Worm (Caenorhabditis elegans): Measurements from ENCODE around the gene wdr-20.

wdr-20 gene

ce11 chrV:10149728-10150127 is 15.8 kb upstream of the wdr-20 start, which contains the start of gene srsx-27:
TSS of gene srsx-27 (plus strand) at chrV:10150028.
- TF ChIP-seq ztf-11 (tag; optimal IDR thresholded peaks at IDR 0.05) (no peak), dmd-4 (tag; optimal IDR thresholded peaks at IDR 0.05) (no peak), aly-2 (tag; optimal IDR thresholded peaks at IDR 0.05) (no peak), R02D3.7 (tag; optimal IDR thresholded peaks at IDR 0.05) (no peak), nhr-11 (tag; optimal IDR thresholded peaks at IDR 0.05) (no peak), gmeb-1 (tag; optimal IDR thresholded peaks at IDR 0.05) (no peak), Y55F3AM.14 (GFP tag; optimal IDR thresholded peaks at IDR 0.05) (no peak), fos-1 (tag; optimal IDR thresholded peaks at IDR 0.05) (no peak), lin-11 (tag; optimal IDR thresholded peaks at IDR 0.05) (no peak), F13H6.1 (tag; optimal IDR thresholded peaks at IDR 0.05) (no peak), blmp-1 (tag; optimal IDR thresholded peaks at IDR 0.05; ENCODE audit: insufficient read depth) (no peak), sem-4 (tag; optimal IDR thresholded peaks at IDR 0.05) (no peak), nhr-129 (tag; optimal IDR thresholded peaks at IDR 0.05) (no peak)

- no peak for TF ChIP-seq nhr-10 (tag; optimal IDR thresholded peaks at IDR 0.05)
- TF ChIP-seq elt-3 (tag; optimal IDR thresholded peaks at IDR 0.05), result no peak
- TF ChIP-seq unc-39 (tag; optimal IDR thresholded peaks at IDR 0.05), result no peak
- no peak for TF ChIP-seq unc-55 (GFP tag; optimal IDR thresholded peaks at IDR 0.05)
- no peak for TF ChIP-seq elt-1 (tag; optimal IDR thresholded peaks at IDR 0.05)
- no peak for TF ChIP-seq nhr-129 (tag; optimal IDR thresholded peaks at IDR 0.05)
- no peak for TF ChIP-seq lin-11 (tag; optimal IDR thresholded peaks at IDR 0.05)
- TF ChIP-seq peb-1 (tag; optimal IDR thresholded peaks at IDR 0.05), result no peak
- no peak for TF ChIP-seq gmeb-1 (tag; optimal IDR thresholded peaks at IDR 0.05)
These were observed 14.4 kb upstream of the wdr-20 start, which contains the start of gene srsx-26 for ce11 chrV:10148352-10148751. TSS of gene srsx-26 (plus strand) at chrV:10148652.

- TF ChIP-seq nhr-129 (tag; optimal IDR thresholded peaks at IDR 0.05) (peak; percentile 71), mbf-1 (tag; optimal IDR thresholded peaks at IDR 0.05) (no peak), F13H6.1 (tag; optimal IDR thresholded peaks at IDR 0.05) (peak; percentile 56), C34F6.9 (tag; optimal IDR thresholded peaks at IDR 0.05) (peak; percentile 37), lsy-2 (tag; optimal IDR thresholded peaks at IDR 0.05) (peak in 1 of 2 experiments; percentile 12), sma-9 (GFP tag; optimal IDR thresholded peaks at IDR 0.05) (peak; percentile 40), sma-9 (tag; optimal IDR thresholded peaks at IDR 0.05) (no peak), lin-13 (GFP tag; optimal IDR thresholded peaks at IDR 0.05) (no peak), mdl-1 (tag; optimal IDR thresholded peaks at IDR 0.05) (no peak), sem-4 (tag; optimal IDR thresholded peaks at IDR 0.05) (peak; percentile 35)
These were observed 12.8 kb upstream of the wdr-20 start for ce11 chrV:10146787-10147186.

ce11 chrV:10145653-10146052 is 11.7 kb upstream of the wdr-20 start, which contains the start of gene C51E3.9:
TSS of gene C51E3.9 (plus strand) at chrV:10145953.
- peak; percentile 31 for TF ChIP-seq nhr-129 (tag; optimal IDR thresholded peaks at IDR 0.05)
- no peak for TF ChIP-seq egl-27 (tag; optimal IDR thresholded peaks at IDR 0.05)
- TF ChIP-seq F13H6.1 (tag; optimal IDR thresholded peaks at IDR 0.05), result no peak
- TF ChIP-seq nhr-10 (tag; optimal IDR thresholded peaks at IDR 0.05), result no peak
- no peak for TF ChIP-seq lin-11 (tag; optimal IDR thresholded peaks at IDR 0.05)
- TF ChIP-seq C34F6.9 (tag; optimal IDR thresholded peaks at IDR 0.05), result no peak

ce11 chrV:10133277-10133676 is 681 bp downstream of the wdr-20 start:
- no peak for TF ChIP-seq nhr-10 (tag; optimal IDR thresholded peaks at IDR 0.05)
- no peak for TF ChIP-seq sma-3 (GFP tag; optimal IDR thresholded peaks at IDR 0.05)
- TF ChIP-seq ceh-82 (tag; optimal IDR thresholded peaks at IDR 0.05), result no peak
- TF ChIP-seq crh-2 (tag; optimal IDR thresholded peaks at IDR 0.05), result no peak
- TF ChIP-seq ztf-1 (GFP tag; conservative IDR thresholded peaks at IDR 0.05), result no peak
- no peak for TF ChIP-seq C34F6.9 (tag; optimal IDR thresholded peaks at IDR 0.05)
- TF ChIP-seq nhr-12 (tag; optimal IDR thresholded peaks at IDR 0.05), result no peak
- no peak for TF ChIP-seq nhr-25 (tag; optimal IDR thresholded peaks at IDR 0.05)
- no peak for TF ChIP-seq aly-2 (tag; optimal IDR thresholded peaks at IDR 0.05)

ce11 chrV:10130195-10130594 is 3.8 kb downstream of the wdr-20 start, which contains the start of gene aos-1:
TSS of gene aos-1 (minus strand) at chrV:10130295.
- TF ChIP-seq aly-2 (tag; optimal IDR thresholded peaks at IDR 0.05) (no peak), mbf-1 (tag; optimal IDR thresholded peaks at IDR 0.05) (no peak), ZK546.5 (tag; optimal IDR thresholded peaks at IDR 0.05) (no peak), nhr-237 (tag; optimal IDR thresholded peaks at IDR 0.05) (no peak), skn-1 (tag; optimal IDR thresholded peaks at IDR 0.05) (no peak), egl-27 (tag; optimal IDR thresholded peaks at IDR 0.05) (no peak), ztf-11 (tag; optimal IDR thresholded peaks at IDR 0.05) (no peak), mab-5 (tag; optimal IDR thresholded peaks at IDR 0.05) (no peak), fos-1 (tag; optimal IDR thresholded peaks at IDR 0.05) (no peak), ceh-16 (tag; optimal IDR thresholded peaks at IDR 0.05) (no peak), ama-1 (optimal IDR thresholded peaks at IDR 0.05) (no peak), alr-1 (tag; optimal IDR thresholded peaks at IDR 0.05) (no peak), elt-3 (tag; optimal IDR thresholded peaks at IDR 0.05) (no peak)
